Worm (Caenorhabditis elegans) whole organism, midembryonic: ENCODE results near the gene D1025.10.

Experiments
- T22C8.4 ChIP-seq: fragments of 200-800 bp; sonication (Bioruptor generic); IDR thresholded peaks from 2 replicates; pipeline ENCODE4 v1.3.6; 2022; ENCODE audit warnings: missing genetic modification characterization, missing compliant biosample characterization
- flt-1 ChIP-seq: fragments of 200-800 bp; sonication (Bioruptor generic); IDR thresholded peaks from 2 replicates; pipeline ENCODE4 v1.3.6; 2022; ENCODE audit warnings: missing genetic modification characterization, missing compliant biosample characterization
- ref-1 ChIP-seq: fragments of 200-800 bp; sonication (Bioruptor generic); conservative IDR thresholded peaks from 2 replicates; pipeline ENCODE4 v1.3.6; 2022; ENCODE audit warnings: missing genetic modification reagents, missing genetic modification characterization, missing compliant biosample characterization
- ztf-23 ChIP-seq: fragments of 200-800 bp; sonication (Bioruptor generic); IDR thresholded peaks from 2 replicates; pipeline ENCODE4 v1.3.6; 2022; ENCODE audit warnings: missing genetic modification reagents, missing genetic modification characterization, missing compliant biosample characterization

DNA sequence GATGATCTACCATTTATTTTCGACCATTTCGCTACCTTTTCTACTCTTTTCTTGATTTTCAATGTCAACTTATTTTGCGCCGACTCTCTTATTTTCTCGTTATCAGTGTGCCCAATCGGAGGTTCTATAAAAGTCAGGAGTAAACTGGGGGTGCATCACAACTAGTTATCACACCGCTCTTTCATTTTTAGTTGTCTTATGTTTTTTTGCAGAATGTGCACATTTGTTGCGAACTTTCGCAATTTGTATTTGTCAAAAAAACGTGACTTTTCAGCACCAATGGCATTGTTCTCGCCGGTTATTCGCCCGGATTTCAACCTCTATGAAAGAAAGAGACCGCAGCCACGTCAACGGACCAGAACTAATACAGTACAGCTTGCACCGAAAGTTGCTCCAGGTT lies 21.0 kb downstream of the D1025.10 start:
- TF ChIP-seq flt-1 (GFP tag; lab: Robert Waterston, UW) (no peak), ztf-23 (GFP tag; lab: Robert Waterston, UW) (no peak), T22C8.4 (GFP tag; lab: Robert Waterston, UW) (no peak), ref-1 (GFP tag; lab: Robert Waterston, UW) (no peak)
